Worm (Caenorhabditis elegans) whole organism, midembryonic: ENCODE results near the gene sri-45.

Experiments
- flt-1 ChIP-seq: fragments of 200-800 bp; sonication (Bioruptor generic); IDR thresholded peaks from 2 replicates; pipeline ENCODE4 v1.3.6; 2022; ENCODE audit warnings: missing genetic modification characterization, missing compliant biosample characterization
- klf-2 ChIP-seq: fragments of 200-800 bp; sonication (Bioruptor generic); conservative IDR thresholded peaks from 2 replicates; pipeline ENCODE4 v1.3.6; 2022; ENCODE audit warnings: missing genetic modification reagents, missing genetic modification characterization, missing compliant biosample characterization
- ztf-23 ChIP-seq: fragments of 200-800 bp; sonication (Bioruptor generic); IDR thresholded peaks from 2 replicates; pipeline ENCODE4 v1.3.6; 2022; ENCODE audit warnings: missing genetic modification reagents, missing genetic modification characterization, missing compliant biosample characterization

ce11 chrII:671025-671424 lies 9.4 kb upstream of the sri-45 start, which contains the start of gene sri-46:
- no peak for TF ChIP-seq ztf-23 (GFP tag; lab: Robert Waterston, UW)
- no peak for TF ChIP-seq klf-2
- no peak for TF ChIP-seq flt-1 (GFP tag; lab: Robert Waterston, UW)
